Worm (Caenorhabditis elegans) whole organism, early embryonic: ENCODE data around the gene C53A5.16.
A peak's percentile ranks its signal among the peaks of the same experiment; 100 is the strongest.

Experiments used
- ama-1 ChIP-seq: fragments of 150-350 bp; optimal IDR thresholded peaks from 2 replicates; lab custom pipeline; 2014
- ceh-36 ChIP-seq: sonication (generic microtip); optimal IDR thresholded peaks from 2 replicates; lab custom pipeline; 2016; ENCODE audit warnings: missing genetic modification characterization, inconsistent platforms, missing compliant biosample characterization
- ets-7 ChIP-seq: sonication (generic microtip); optimal IDR thresholded peaks from 2 replicates; lab custom pipeline; 2016; ENCODE audit warnings: missing genotype, missing genetic modification characterization, missing compliant biosample characterization
- flt-1 ChIP-seq: fragments of 200-800 bp; sonication (Bioruptor generic); IDR thresholded peaks from 2 replicates; pipeline ENCODE4 v1.3.6; 2022; ENCODE audit warnings: missing genetic modification characterization, missing compliant biosample characterization
- hmbx-1 ChIP-seq: sonication (generic microtip); optimal IDR thresholded peaks from 2 replicates; lab custom pipeline; 2016; ENCODE audit warnings: mild to moderate bottlenecking, missing genetic modification characterization, missing compliant biosample characterization
- tbx-11 ChIP-seq: fragments of 200-800 bp; sonication (Bioruptor generic); IDR thresholded peaks from 2 replicates; pipeline ENCODE4 v1.3.6; 2022; ENCODE audit warnings: missing genetic modification characterization, missing compliant biosample characterization
- tra-4 ChIP-seq: sonication (generic microtip); optimal IDR thresholded peaks from 2 replicates; lab custom pipeline; 2017; ENCODE audit warnings: missing genetic modification characterization, missing compliant biosample characterization

- no peak for TF ChIP-seq tra-4 (tag; lab: Kevin White, UChicago)
- no peak for TF ChIP-seq ets-7 (tag; lab: Kevin White, UChicago)
- TF ChIP-seq ama-1 (lab: Kevin White, UChicago), result no peak
- TF ChIP-seq hmbx-1 (tag; lab: Kevin White, UChicago), result no peak
- peak; percentile 40; the same call in 1 of the 2 replicates for TF ChIP-seq flt-1 (GFP tag; lab: Robert Waterston, UW)
- TF ChIP-seq ceh-36 (tag; lab: Kevin White, UChicago), result no peak
- TF ChIP-seq tbx-11 (GFP tag; lab: Robert Waterston, UW), result no peak
Observed at ce11 chrV:14498204-14498603, 24.2 kb downstream of the C53A5.16 start.
